Fruit fly (Drosophila melanogaster) whole organism, embryonic: ENCODE data around the gene CG6012.

Experiments used
- Abd-B ChIP-seq: fragments of 200-800 bp; sonication (Bioruptor generic); optimal IDR thresholded peaks from 2 replicates; lab custom pipeline; 2018; ENCODE audit warnings: missing biosample characterization, mild to moderate bottlenecking, missing genetic modification characterization, moderate library complexity
- BEAF-32 ChIP-seq: fragments of 200-800 bp; sonication (Bioruptor generic); optimal IDR thresholded peaks from 3 replicates; lab custom pipeline; 2017; ENCODE audit warnings: missing biosample characterization, missing genetic modification characterization, mild to moderate bottlenecking, moderate library complexity, missing genetic modification reagents
- Bdp1 ChIP-seq: fragments of 200-800 bp; sonication (Bioruptor generic); optimal IDR thresholded peaks from 3 replicates; lab custom pipeline; 2016; ENCODE audit warnings: missing biosample characterization, missing genetic modification characterization
- CG1024 ChIP-seq: fragments of 200-800 bp; sonication (Bioruptor generic); IDR thresholded peaks from 2 replicates; pipeline ENCODE4 v1.3.6; 2022; ENCODE audit warnings: missing biosample characterization, missing genetic modification characterization
- CG10274 ChIP-seq: fragments of 200-800 bp; sonication (Bioruptor generic); optimal IDR thresholded peaks from 3 replicates; lab custom pipeline; 2017; ENCODE audit warnings: missing biosample characterization, mild to moderate bottlenecking, missing genetic modification characterization
- CG10366 ChIP-seq: fragments of 200-800 bp; sonication (Bioruptor generic); IDR thresholded peaks from 2 replicates; pipeline ENCODE4 v1.3.6; 2022; ENCODE audit warnings: missing biosample characterization, missing genetic modification characterization
- CG12104 ChIP-seq: fragments of 200-800 bp; sonication (Bioruptor generic); optimal IDR thresholded peaks from 3 replicates; lab custom pipeline; 2016; ENCODE audit warnings: missing biosample characterization, missing genetic modification characterization
- CG12155 ChIP-seq: fragments of 200-800 bp; sonication (Bioruptor generic); optimal IDR thresholded peaks from 3 replicates; lab custom pipeline; 2016; ENCODE audit warnings: missing biosample characterization, missing genetic modification characterization
- CG12236 ChIP-seq: fragments of 200-800 bp; sonication (Bioruptor generic); optimal IDR thresholded peaks from 2 replicates; lab custom pipeline; 2016; ENCODE audit warnings: missing biosample characterization, missing genetic modification characterization
- CG14441 ChIP-seq: fragments of 200-800 bp; sonication (Bioruptor generic); IDR thresholded peaks from 2 replicates; pipeline ENCODE4 v1.3.6; 2022; ENCODE audit warnings: missing biosample characterization, missing genetic modification characterization
- CG15011 ChIP-seq: fragments of 200-800 bp; sonication (Bioruptor generic); optimal IDR thresholded peaks from 3 replicates; lab custom pipeline; 2018; ENCODE audit warnings: missing biosample characterization, mild to moderate bottlenecking, missing genetic modification characterization
- CG15696 ChIP-seq: fragments of 200-800 bp; sonication (Bioruptor generic); optimal IDR thresholded peaks from 2 replicates; lab custom pipeline; 2019; ENCODE audit warnings: missing biosample characterization, mild to moderate bottlenecking, missing genetic modification characterization, moderate library complexity
- CG1603 ChIP-seq: fragments of 200-800 bp; sonication (Bioruptor generic); optimal IDR thresholded peaks from 2 replicates; lab custom pipeline; 2019; ENCODE audit warnings: missing biosample characterization, mild to moderate bottlenecking, missing genetic modification characterization, moderate library complexity
- CG16815 ChIP-seq: fragments of 200-800 bp; sonication (Bioruptor generic); optimal IDR thresholded peaks from 3 replicates; lab custom pipeline; 2017; ENCODE audit warnings: missing biosample characterization, mild to moderate bottlenecking, missing genetic modification characterization
- CG17328 ChIP-seq: fragments of 200-800 bp; sonication (Bioruptor generic); IDR thresholded peaks from 2 replicates; pipeline ENCODE4 v1.3.6; 2022; ENCODE audit warnings: missing biosample characterization, missing genetic modification characterization
- CG2129 ChIP-seq: fragments of 200-800 bp; sonication (Bioruptor generic); IDR thresholded peaks from 2 replicates; pipeline ENCODE4 v1.3.6; 2022; ENCODE audit warnings: missing biosample characterization, missing genetic modification characterization; ENCODE audit not compliant: partially characterized antibody
- CG30431 ChIP-seq: fragments of 200-800 bp; sonication (Bioruptor generic); optimal IDR thresholded peaks from 2 replicates; lab custom pipeline; 2017; ENCODE audit warnings: missing biosample characterization, missing genetic modification characterization
- CG3065 ChIP-seq: fragments of 200-800 bp; sonication (Bioruptor generic); optimal IDR thresholded peaks from 2 replicates; lab custom pipeline; 2016; ENCODE audit warnings: missing biosample characterization, missing genetic modification characterization
- CG34422 ChIP-seq: fragments of 200-800 bp; sonication (Bioruptor generic); IDR thresholded peaks from 3 replicates; pipeline ENCODE4 v1.3.6; 2022; ENCODE audit warnings: missing biosample characterization, missing genetic modification characterization
- CG3726 ChIP-seq: fragments of 200-800 bp; sonication (Bioruptor generic); IDR thresholded peaks from 3 replicates; pipeline ENCODE4, ENCODE4 v1.3.6; 2022; ENCODE audit warnings: missing biosample characterization, missing genetic modification characterization
- CG4424 ChIP-seq: fragments of 200-800 bp; sonication (Bioruptor generic); optimal IDR thresholded peaks from 3 replicates; lab custom pipeline; 2016; ENCODE audit warnings: missing biosample characterization, missing genetic modification characterization
- CG5245 ChIP-seq: fragments of 200-800 bp; sonication (Bioruptor generic); optimal IDR thresholded peaks from 3 replicates; lab custom pipeline; 2016; ENCODE audit warnings: missing biosample characterization, missing genetic modification characterization
- CG6689 ChIP-seq: fragments of 200-800 bp; sonication (Bioruptor generic); IDR thresholded peaks from 2 replicates; pipeline ENCODE4 v1.3.6; 2022; ENCODE audit warnings: missing biosample characterization, missing genetic modification characterization
- CG6813 ChIP-seq: fragments of 200-800 bp; sonication (Bioruptor generic); optimal IDR thresholded peaks from 2 replicates; lab custom pipeline; 2017; ENCODE audit warnings: missing biosample characterization, missing genetic modification characterization, mild to moderate bottlenecking, moderate library complexity, missing genetic modification reagents
- CG7357 ChIP-seq: fragments of 200-800 bp; sonication (Bioruptor generic); IDR thresholded peaks from 3 replicates; pipeline ENCODE4 v1.3.6; 2022; ENCODE audit warnings: missing biosample characterization, missing genetic modification characterization
- CG7963 ChIP-seq: fragments of 200-800 bp; sonication (Bioruptor generic); IDR thresholded peaks from 3 replicates; pipeline ENCODE4 v1.3.6; 2022; ENCODE audit warnings: missing biosample characterization, missing genetic modification characterization; ENCODE audit not compliant: partially characterized antibody
- CG8290 ChIP-seq, 3 experiments: fragments of 200-800 bp; sonication (Bioruptor generic); optimal IDR thresholded peaks; 2 replicates each; lab custom pipeline; 2016 to 2019; ENCODE audit warnings: missing biosample characterization in 3 of 3, missing genetic modification characterization in 3 of 3, mild to moderate bottlenecking in 2 of 3, moderate library complexity in 1 of 3
- CG9215 ChIP-seq: fragments of 200-800 bp; sonication (Bioruptor generic); IDR thresholded peaks from 2 replicates; pipeline ENCODE4 v1.3.6; 2022; ENCODE audit warnings: missing biosample characterization, missing genetic modification characterization
- Deaf1 ChIP-seq: fragments of 200-800 bp; optimal IDR thresholded peaks from 3 replicates; lab custom pipeline; 2019; ENCODE audit warnings: missing biosample characterization, mild to moderate bottlenecking, missing genetic modification characterization, moderate library complexity
- Drgx ChIP-seq: fragments of 200-800 bp; sonication (Bioruptor generic); IDR thresholded peaks from 2 replicates; pipeline ENCODE4 v1.3.6; 2022; ENCODE audit warnings: missing biosample characterization, missing genetic modification characterization
- Elba2 ChIP-seq: fragments of 200-800 bp; sonication (Bioruptor generic); optimal IDR thresholded peaks from 3 replicates; lab custom pipeline; 2016; ENCODE audit warnings: missing biosample characterization, missing genetic modification characterization
- Ets65A ChIP-seq: fragments of 200-800 bp; sonication (Bioruptor generic); peaks from one replicate; lab custom pipeline; 2016; ENCODE audit warnings: missing biosample characterization, missing genetic modification characterization
- HLH4C ChIP-seq: fragments of 200-800 bp; sonication (Bioruptor generic); IDR thresholded peaks from 3 replicates; pipeline ENCODE4 v1.3.6; 2022; ENCODE audit warnings: missing biosample characterization, missing genetic modification characterization; ENCODE audit not compliant: partially characterized antibody
- Mes4 ChIP-seq: fragments of 200-800 bp; sonication (Bioruptor generic); optimal IDR thresholded peaks from 2 replicates; lab custom pipeline; 2016; ENCODE audit warnings: missing biosample characterization, missing genetic modification characterization
- NC2α ChIP-seq: fragments of 200-800 bp; sonication (Bioruptor generic); optimal IDR thresholded peaks from 2 replicates; lab custom pipeline; 2016; ENCODE audit warnings: missing biosample characterization, missing genetic modification characterization
- Ptx1 ChIP-seq: fragments of 200-800 bp; sonication (Bioruptor generic); IDR thresholded peaks from 2 replicates; pipeline ENCODE4 v1.3.6; 2022; ENCODE audit warnings: missing biosample characterization, missing genetic modification characterization
- Usf ChIP-seq: fragments of 200-800 bp; sonication (Bioruptor generic); optimal IDR thresholded peaks from 2 replicates; lab custom pipeline; 2017; ENCODE audit warnings: missing genotype, missing biosample characterization, missing genetic modification characterization
- Vsx1 ChIP-seq: fragments of 200-800 bp; sonication (Bioruptor generic); optimal IDR thresholded peaks from 2 replicates; lab custom pipeline; 2017; ENCODE audit warnings: missing biosample characterization, mild to moderate bottlenecking, missing genetic modification characterization, missing genetic modification reagents
- croc ChIP-seq: fragments of 200-800 bp; sonication (Bioruptor generic); conservative IDR thresholded peaks from 3 replicates; pipeline ENCODE4 v1.3.6; 2022; ENCODE audit warnings: missing biosample characterization, missing genetic modification characterization
- crol ChIP-seq: fragments of 200-800 bp; sonication (Bioruptor generic); IDR thresholded peaks from 2 replicates; pipeline ENCODE4 v1.3.6; 2022; ENCODE audit warnings: missing biosample characterization, missing genetic modification characterization
- danr ChIP-seq: fragments of 200-800 bp; sonication (Bioruptor generic); IDR thresholded peaks from 2 replicates; pipeline ENCODE4 v1.3.6; 2022; ENCODE audit warnings: missing biosample characterization, missing genetic modification characterization
- esg ChIP-seq: fragments of 200-800 bp; sonication (Bioruptor generic); conservative IDR thresholded peaks from 2 replicates; pipeline ENCODE4 v1.3.6; 2022; ENCODE audit warnings: missing biosample characterization, missing genetic modification characterization
- fd96Cb ChIP-seq: fragments of 200-800 bp; sonication (Bioruptor generic); optimal IDR thresholded peaks from 2 replicates; lab custom pipeline; 2018; ENCODE audit warnings: missing biosample characterization, mild to moderate bottlenecking, missing genetic modification characterization, moderate library complexity
- grau ChIP-seq: fragments of 200-800 bp; optimal IDR thresholded peaks from 3 replicates; lab custom pipeline; 2019; ENCODE audit warnings: missing biosample characterization, mild to moderate bottlenecking, missing genetic modification characterization, moderate library complexity
- jigr1 ChIP-seq: fragments of 200-800 bp; sonication (Bioruptor generic); IDR thresholded peaks from 3 replicates; pipeline ENCODE4 v1.3.6; 2022; ENCODE audit warnings: missing biosample characterization, missing genetic modification characterization
- ken ChIP-seq: fragments of 200-800 bp; sonication (Bioruptor generic); IDR thresholded peaks from 3 replicates; pipeline ENCODE4 v1.3.6; 2022; ENCODE audit warnings: missing biosample characterization, missing genetic modification characterization
- nerfin-2 ChIP-seq: fragments of 200-800 bp; sonication (Bioruptor generic); IDR thresholded peaks from 2 replicates; pipeline ENCODE4 v1.3.6; 2022; ENCODE audit warnings: missing biosample characterization, missing genetic modification characterization; ENCODE audit not compliant: partially characterized antibody
- peb ChIP-seq: fragments of 200-800 bp; sonication (Bioruptor generic); IDR thresholded peaks from 2 replicates; pipeline ENCODE4 v1.3.6; 2022; ENCODE audit warnings: missing biosample characterization, missing genetic modification characterization
- sqz ChIP-seq: fragments of 200-800 bp; sonication (Bioruptor generic); optimal IDR thresholded peaks from 3 replicates; lab custom pipeline; 2018; ENCODE audit warnings: missing biosample characterization, mild to moderate bottlenecking, missing genetic modification characterization
- toy ChIP-seq: fragments of 200-800 bp; sonication (Bioruptor generic); IDR thresholded peaks from 2 replicates; pipeline ENCODE4 v1.3.6; 2022; ENCODE audit warnings: missing biosample characterization, missing genetic modification characterization
- twi ChIP-seq: fragments of 200-800 bp; optimal IDR thresholded peaks from 2 replicates; lab custom pipeline; 2019; ENCODE audit warnings: missing biosample characterization, mild to moderate bottlenecking, missing genetic modification characterization, moderate library complexity
- tx ChIP-seq: fragments of 200-800 bp; sonication (Bioruptor generic); optimal IDR thresholded peaks from 2 replicates; lab custom pipeline; 2016; ENCODE audit warnings: missing biosample characterization, missing genetic modification characterization

Gene CG6012

dm6 chr2L:16859103-16859502, 2.2 kb downstream of the CG6012 start (continued):
- no peak for TF ChIP-seq Ptx1 (GFP tag; lab: Robert Waterston, UW)
- no peak for TF ChIP-seq danr (GFP tag; lab: Robert Waterston, UW)
- TF ChIP-seq CG7963 (GFP tag; lab: Robert Waterston, UW) = no peak
- TF ChIP-seq Usf = no peak
- peak; percentile 87 for TF ChIP-seq twi
- no peak for TF ChIP-seq Drgx (GFP tag; lab: Robert Waterston, UW)
- no peak for TF ChIP-seq CG1024 (GFP tag; lab: Robert Waterston, UW)
- no peak for TF ChIP-seq CG10274 (GFP tag; lab: Kevin White, UChicago)
- no peak for TF ChIP-seq fd96Cb
- TF ChIP-seq CG9215 (GFP tag; lab: Robert Waterston, UW) = no peak
- TF ChIP-seq BEAF-32 (GFP tag; lab: Kevin White, UChicago) = no peak
- TF ChIP-seq jigr1 (GFP tag; lab: Robert Waterston, UW) = no peak
- TF ChIP-seq CG4424 (GFP tag; lab: Kevin White, UChicago) = no peak
- no peak for TF ChIP-seq nerfin-2
- TF ChIP-seq Bdp1 (GFP tag; lab: Kevin White, UChicago) = no peak
- no peak for TF ChIP-seq CG30431 (GFP tag; lab: Kevin White, UChicago)
- no peak for TF ChIP-seq CG15011 (GFP tag; lab: Kevin White, UChicago)
- TF ChIP-seq HLH4C (GFP tag; lab: Robert Waterston, UW) = no peak
- peak; percentile 78 for TF ChIP-seq Ets65A (GFP tag; lab: Kevin White, UChicago)
- TF ChIP-seq CG5245 (GFP tag; lab: Kevin White, UChicago) = no peak
- no peak for TF ChIP-seq CG1603 (tag; lab: Kevin White, UChicago)
- no peak for TF ChIP-seq croc (GFP tag; lab: Robert Waterston, UW)
- TF ChIP-seq tx (GFP tag; lab: Kevin White, UChicago) = no peak
- no peak for TF ChIP-seq CG17328 (GFP tag; lab: Robert Waterston, UW)
- no peak for TF ChIP-seq Elba2
- no peak for TF ChIP-seq CG8290 (GFP tag; optimal IDR thresholded peaks at IDR 0.05; lab: Kevin White, UChicago)
- peak in 1 of 2 experiments; percentile 9 for TF ChIP-seq CG8290 (tag; optimal IDR thresholded peaks at IDR 0.05; lab: Kevin White, UChicago)
- TF ChIP-seq CG14441 (GFP tag; lab: Robert Waterston, UW) = no peak
- TF ChIP-seq Mes4 (GFP tag; lab: Kevin White, UChicago) = no peak
- no peak for TF ChIP-seq CG6813 (GFP tag; lab: Kevin White, UChicago)
- peak; percentile 9; the same call in 1 of the 2 replicates for TF ChIP-seq CG10366 (GFP tag; lab: Robert Waterston, UW)
- no peak for TF ChIP-seq Vsx1 (GFP tag; lab: Kevin White, UChicago)
- no peak for TF ChIP-seq esg
- TF ChIP-seq peb = no peak
- no peak for TF ChIP-seq sqz
- no peak for TF ChIP-seq CG2129 (GFP tag; lab: Robert Waterston, UW)
- TF ChIP-seq toy = no peak
- no peak for TF ChIP-seq CG15696 (tag; lab: Kevin White, UChicago)
- TF ChIP-seq CG34422 (GFP tag; lab: Robert Waterston, UW) = no peak
- TF ChIP-seq CG3726 (GFP tag; lab: Robert Waterston, UW) = no peak
- TF ChIP-seq crol (GFP tag; lab: Robert Waterston, UW) = no peak
- TF ChIP-seq CG7357 (GFP tag; lab: Robert Waterston, UW) = no peak
- TF ChIP-seq ken = no peak
- TF ChIP-seq CG16815 (GFP tag; lab: Kevin White, UChicago) = no peak
- TF ChIP-seq CG12155 (GFP tag; lab: Kevin White, UChicago) = no peak
- TF ChIP-seq Abd-B (GFP tag; lab: Kevin White, UChicago) = no peak
- TF ChIP-seq CG12236 (GFP tag; lab: Kevin White, UChicago) = no peak
- TF ChIP-seq CG6689 (GFP tag; lab: Robert Waterston, UW) = no peak
- TF ChIP-seq CG3065 (GFP tag; lab: Kevin White, UChicago) = no peak
- TF ChIP-seq NC2α (GFP tag; lab: Kevin White, UChicago) = no peak
- TF ChIP-seq Deaf1 (tag; lab: Kevin White, UChicago) = no peak
- no peak for TF ChIP-seq grau (tag; lab: Kevin White, UChicago)
- TF ChIP-seq CG12104 (GFP tag; lab: Kevin White, UChicago) = no peak
